Worm (Caenorhabditis elegans): ENCODE measurements around the gene T24E12.2.

- TF ChIP-seq flt-1 (GFP tag; IDR thresholded peaks at IDR 0.05) (no peak), T22C8.4 (GFP tag; IDR thresholded peaks at IDR 0.05) (no peak), med-1 (GFP tag; optimal IDR thresholded peaks at IDR 0.05; ENCODE audit: insufficient read depth) (no peak), ztf-29 (GFP tag; IDR thresholded peaks at IDR 0.05) (no peak), ref-1 (GFP tag; conservative IDR thresholded peaks at IDR 0.05) (no peak), tab-1 (GFP tag; IDR thresholded peaks at IDR 0.05) (no peak), ztf-23 (GFP tag; IDR thresholded peaks at IDR 0.05) (no peak), klf-2 (GFP tag; conservative IDR thresholded peaks at IDR 0.05) (no peak)
These were observed 12.6 kb downstream of the T24E12.2 start, which contains the start of gene Y8A9A.2 for ce11 chrII:3795323-3795722.
